Fruit fly (Drosophila melanogaster): Measurements from ENCODE around the gene CAH8.

DNA sequence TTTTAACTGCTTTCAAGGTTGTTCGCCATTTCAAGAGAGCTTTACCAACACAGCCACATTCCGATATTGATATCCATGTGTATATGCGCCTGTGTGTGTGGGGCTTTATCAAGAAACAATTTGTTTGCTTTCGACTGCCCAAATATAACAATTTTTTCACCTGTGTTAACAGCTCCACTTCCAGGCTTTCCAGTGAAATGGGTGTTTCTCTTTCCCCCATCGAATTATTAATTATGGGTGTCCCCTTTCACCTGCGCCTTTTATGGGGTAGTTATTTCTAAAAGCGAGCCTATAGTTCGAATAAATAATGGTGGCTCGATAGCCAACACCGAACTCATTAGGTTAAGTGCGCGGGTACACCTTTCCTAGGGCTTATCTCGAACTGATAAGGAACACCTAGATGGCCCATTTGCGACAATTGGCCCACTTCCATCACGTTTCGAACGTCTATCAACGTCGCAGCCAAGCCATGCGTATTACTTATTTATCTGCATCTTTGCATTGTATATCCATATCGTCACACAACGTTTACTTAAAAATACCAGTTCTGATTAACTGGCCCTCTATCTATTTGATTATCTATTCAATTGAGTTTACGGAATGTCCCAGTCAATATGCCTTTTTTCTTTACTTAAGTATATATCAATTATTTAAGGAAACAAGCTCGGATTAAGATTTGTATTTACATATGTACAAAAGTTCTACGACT lies 22.5 kb upstream of the CAH8 start:
- no peak for TF ChIP-seq CG17806 (tag; optimal IDR thresholded peaks at IDR 0.05)
- no peak for TF ChIP-seq CG13204 (GFP tag; optimal IDR thresholded peaks at IDR 0.05)
- TF ChIP-seq CG10348 (GFP tag; IDR thresholded peaks at IDR 0.05): no peak
- TF ChIP-seq CG8159 (tag; optimal IDR thresholded peaks at IDR 0.05): no peak
- no peak for TF ChIP-seq Pif1A (GFP tag; optimal IDR thresholded peaks at IDR 0.05)
- no peak for TF ChIP-seq rn (GFP tag; IDR thresholded peaks at IDR 0.05)
- no peak for TF ChIP-seq CG4496 (GFP tag; IDR thresholded peaks at IDR 0.05)
- TF ChIP-seq CG12605 (GFP tag; IDR thresholded peaks at IDR 0.05): no peak
- TF ChIP-seq fd96Ca (GFP tag; IDR thresholded peaks at IDR 0.05): no peak

All from whole organism, pupa.